Worm (Caenorhabditis elegans) whole organism, late embryonic: ENCODE results near the gene R12C12.10.

Experiments used
- C38D4.7 ChIP-seq: fragments of 200-800 bp; sonication (Bioruptor generic); optimal IDR thresholded peaks from 2 replicates; lab custom pipeline; 2018; ENCODE audit warnings: mild to moderate bottlenecking, missing genetic modification characterization, moderate library complexity, missing compliant biosample characterization
- T23F11.4 ChIP-seq: fragments of 200-800 bp; sonication (Bioruptor generic); optimal IDR thresholded peaks from 2 replicates; lab custom pipeline; 2018; ENCODE audit warnings: mild to moderate bottlenecking, missing genetic modification characterization, missing compliant biosample characterization
- Y22D7AL.16 ChIP-seq: sonication (generic microtip); optimal IDR thresholded peaks from 2 replicates; lab custom pipeline; 2016; ENCODE audit warnings: missing genetic modification characterization, missing compliant biosample characterization
- ama-1 ChIP-seq: fragments of 150-350 bp; optimal IDR thresholded peaks from 2 replicates; lab custom pipeline; 2014
- ceh-14 ChIP-seq: sonication (generic microtip); optimal IDR thresholded peaks from 2 replicates; lab custom pipeline; 2016; ENCODE audit warnings: missing genotype, missing genetic modification characterization, missing compliant biosample characterization
- ceh-18 ChIP-seq: sonication (generic microtip); optimal IDR thresholded peaks from 2 replicates; lab custom pipeline; 2016; ENCODE audit warnings: missing genetic modification characterization, missing compliant biosample characterization
- ceh-19 ChIP-seq: fragments of 200-800 bp; sonication (Bioruptor generic); optimal IDR thresholded peaks from 2 replicates; lab custom pipeline; 2018; ENCODE audit warnings: mild to moderate bottlenecking, missing genetic modification characterization, missing compliant biosample characterization
- ceh-2 ChIP-seq: sonication (generic microtip); optimal IDR thresholded peaks from 2 replicates; lab custom pipeline; 2016; ENCODE audit warnings: missing genotype, missing genetic modification characterization, missing compliant biosample characterization
- ceh-30 ChIP-seq: fragments of 150-350 bp; optimal IDR thresholded peaks from 2 replicates; lab custom pipeline; 2014; ENCODE audit warnings: missing biosample characterization, missing genetic modification characterization
- ceh-31 ChIP-seq: sonication (generic microtip); optimal IDR thresholded peaks from 2 replicates; lab custom pipeline; 2016; ENCODE audit warnings: missing genetic modification characterization, missing compliant biosample characterization
- che-1 ChIP-seq: sonication (generic microtip); optimal IDR thresholded peaks from 2 replicates; lab custom pipeline; 2016; ENCODE audit warnings: mild to moderate bottlenecking, missing genetic modification characterization, missing compliant biosample characterization
- elt-2 ChIP-seq: sonication (generic microtip); optimal IDR thresholded peaks from 2 replicates; lab custom pipeline; 2016; ENCODE audit warnings: missing genetic modification reagents, missing genetic modification characterization, missing compliant biosample characterization
- elt-4 ChIP-seq: sonication (generic microtip); optimal IDR thresholded peaks from 2 replicates; lab custom pipeline; 2016; ENCODE audit warnings: missing genetic modification characterization, missing compliant biosample characterization
- fkh-10 ChIP-seq: fragments of 150-350 bp; optimal IDR thresholded peaks from 2 replicates; lab custom pipeline; 2014; ENCODE audit warnings: missing biosample characterization, missing genetic modification reagents, missing genetic modification characterization
- fkh-6 ChIP-seq: sonication (generic microtip); optimal IDR thresholded peaks from 2 replicates; lab custom pipeline; 2016; ENCODE audit warnings: missing genetic modification characterization, missing compliant biosample characterization
- hlh-13 ChIP-seq: fragments of 200-800 bp; sonication (Bioruptor generic); optimal IDR thresholded peaks from 2 replicates; lab custom pipeline; 2018; ENCODE audit warnings: mild to moderate bottlenecking, missing genetic modification characterization, missing compliant biosample characterization
- hlh-15 ChIP-seq: sonication (generic microtip); optimal IDR thresholded peaks from 2 replicates; lab custom pipeline; 2016; ENCODE audit warnings: missing genetic modification characterization, missing compliant biosample characterization
- hlh-30 ChIP-seq: sonication (generic microtip); optimal IDR thresholded peaks from 2 replicates; lab custom pipeline; 2017; ENCODE audit warnings: antibody characterized with exemption, missing genetic modification characterization, missing compliant biosample characterization; ENCODE audit not compliant: insufficient read depth
- mec-3 ChIP-seq: sonication (generic microtip); optimal IDR thresholded peaks from 2 replicates; lab custom pipeline; 2016; ENCODE audit warnings: borderline replicate concordance, missing genetic modification characterization, missing compliant biosample characterization
- nhr-232 ChIP-seq: sonication (generic microtip); optimal IDR thresholded peaks from 2 replicates; lab custom pipeline; 2016; ENCODE audit warnings: missing genetic modification characterization, missing compliant biosample characterization
- odd-2 ChIP-seq: sonication (generic microtip); optimal IDR thresholded peaks from 2 replicates; lab custom pipeline; 2017; ENCODE audit warnings: antibody characterized with exemption, mild to moderate bottlenecking, missing genetic modification characterization, missing compliant biosample characterization
- pag-3 ChIP-seq: sonication (generic microtip); optimal IDR thresholded peaks from 2 replicates; lab custom pipeline; 2016; ENCODE audit warnings: missing compliant biosample characterization, missing genetic modification characterization, borderline replicate concordance
- pax-1 ChIP-seq: fragments of 150-350 bp; optimal IDR thresholded peaks from 2 replicates; lab custom pipeline; 2014; ENCODE audit warnings: missing biosample characterization, missing genetic modification characterization
- pha-2 ChIP-seq: sonication (generic microtip); optimal IDR thresholded peaks from 2 replicates; lab custom pipeline; 2017; ENCODE audit warnings: mild to moderate bottlenecking, missing genetic modification characterization, missing compliant biosample characterization
- pros-1 ChIP-seq: fragments of 150-350 bp; optimal IDR thresholded peaks from 2 replicates; lab custom pipeline; 2014; ENCODE audit warnings: missing biosample characterization, missing genetic modification reagents, missing genetic modification characterization
- rnt-1 ChIP-seq: sonication (generic microtip); optimal IDR thresholded peaks from 2 replicates; lab custom pipeline; 2016; ENCODE audit warnings: missing genetic modification characterization, missing compliant biosample characterization
- sox-2 ChIP-seq: fragments of 200-800 bp; sonication (Bioruptor generic); IDR thresholded peaks from 2 replicates; pipeline ENCODE4 v1.3.6; 2022; ENCODE audit warnings: missing genetic modification reagents, missing genetic modification characterization, missing compliant biosample characterization
- tbx-2 ChIP-seq: sonication (generic microtip); optimal IDR thresholded peaks from 2 replicates; lab custom pipeline; 2016; ENCODE audit warnings: missing genetic modification characterization, missing compliant biosample characterization
- unc-3 ChIP-seq, 2 experiments: fragments of 200-800 bp in 1 of 2; sonication (Bioruptor generic) in 1 of 2; sonication (generic microtip) in 1 of 2; conservative IDR thresholded peaks in 1 of 2; optimal IDR thresholded peaks in 1 of 2; 2 replicates each; pipeline versions ENCODE4 v1.3.6 to Lab custom; 2016 to 2022; ENCODE audit warnings: missing compliant biosample characterization in 2 of 2, missing genetic modification characterization in 2 of 2, missing genetic modification reagents in 1 of 2
- unc-42 ChIP-seq: sonication (generic microtip); optimal IDR thresholded peaks from 2 replicates; lab custom pipeline; 2016; ENCODE audit warnings: missing genotype, missing genetic modification characterization, missing compliant biosample characterization
- unc-55 ChIP-seq: sonication (generic microtip); optimal IDR thresholded peaks from 2 replicates; lab custom pipeline; 2017; ENCODE audit warnings: missing biosample characterization, missing genetic modification reagents, missing genetic modification characterization
- unc-86 ChIP-seq: sonication (generic microtip); optimal IDR thresholded peaks from 2 replicates; lab custom pipeline; 2016; ENCODE audit warnings: missing genetic modification characterization, missing compliant biosample characterization

Gene R12C12.10

DNA sequence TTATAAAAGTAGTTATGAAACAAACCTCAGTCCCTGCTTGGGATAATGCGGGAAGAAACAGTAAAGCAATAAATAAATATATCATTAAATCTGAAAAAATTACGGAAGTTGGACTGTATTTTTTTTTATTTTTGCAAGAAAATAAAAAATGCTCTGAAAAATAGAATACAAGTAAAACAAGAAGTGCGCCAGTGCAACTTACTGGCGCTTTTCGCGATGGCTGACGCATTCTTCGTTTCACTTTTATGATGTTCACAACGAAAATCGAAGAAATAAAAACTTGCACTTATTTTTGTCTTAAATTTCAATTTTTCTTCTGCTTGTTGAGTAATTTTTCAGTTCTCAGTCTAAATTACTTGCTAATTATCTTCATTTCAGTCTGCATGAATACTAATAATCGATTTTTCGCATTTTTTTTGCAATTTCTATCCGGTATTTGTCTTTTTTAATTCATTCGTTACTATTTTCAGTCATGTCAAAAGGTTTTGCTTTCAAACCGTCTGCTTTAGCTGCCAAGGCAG is 4.6 kb upstream of the R12C12.10 start, which contains the start of the genes R12C12.6 and ran-5 (continued):
- TF ChIP-seq ceh-19 = no peak
- TF ChIP-seq tbx-2 (tag; lab: Kevin White, UChicago) = peak; percentile 48
- TF ChIP-seq ceh-14 (tag; lab: Kevin White, UChicago) = no peak
- no peak for TF ChIP-seq mec-3

DNA sequence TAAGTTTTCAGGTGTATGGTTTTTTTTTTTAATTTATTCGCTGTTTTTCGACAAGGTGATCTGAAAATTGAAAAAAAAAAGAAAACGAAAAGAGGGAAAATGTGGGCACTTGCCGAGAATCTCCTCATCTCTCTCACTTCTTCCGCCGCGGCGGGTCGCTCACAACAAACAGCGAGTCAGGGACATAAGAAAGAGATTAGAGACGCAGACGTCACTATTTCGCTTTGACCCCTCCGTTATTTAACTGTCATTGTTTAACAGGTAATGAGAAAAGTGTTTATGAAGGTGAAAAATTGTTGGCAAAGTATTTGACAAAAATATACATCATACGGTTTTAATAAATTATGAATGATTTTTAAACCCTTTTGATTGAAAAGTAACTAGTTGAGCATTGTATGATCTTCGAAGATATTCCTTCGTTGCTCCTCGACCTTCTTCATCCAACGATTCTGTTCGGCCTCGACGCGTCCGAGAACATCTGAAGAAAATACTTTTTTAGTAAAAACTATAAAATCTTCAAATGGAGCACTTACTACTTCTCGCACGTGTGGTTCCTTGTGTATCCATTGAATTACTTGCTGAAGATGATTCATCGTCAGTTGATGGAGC is 3.1 kb upstream of the R12C12.10 start:
- peak; percentile 6 for TF ChIP-seq ceh-18 (tag; lab: Kevin White, UChicago)
- no peak for TF ChIP-seq che-1 (tag; lab: Kevin White, UChicago)

DNA sequence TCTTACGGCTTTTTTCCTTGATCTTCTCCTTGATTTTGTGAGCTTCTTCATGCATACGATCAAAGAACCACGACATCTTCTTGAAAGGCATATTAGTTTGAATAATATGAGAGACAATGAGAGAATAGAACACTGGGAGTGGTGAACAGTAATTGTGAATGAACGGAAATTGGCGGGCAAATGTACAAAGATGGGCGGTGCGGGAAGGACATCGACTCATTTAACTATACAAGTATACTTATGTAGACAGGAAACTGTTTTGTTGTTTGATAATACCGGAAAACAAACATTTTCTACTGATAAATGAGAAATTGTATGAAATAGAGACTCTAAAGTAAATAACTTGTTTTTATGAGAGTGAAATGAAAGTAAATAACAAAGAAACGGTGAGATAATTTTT is 2.0 kb upstream of the R12C12.10 start, which contains the start of gene R12C12.5:
R12C12.5 (minus strand) TSS at position 101 of the 400 bp plus-strand sequence.
- TF ChIP-seq sox-2 (no peak), Y22D7AL.16 (tag; lab: Kevin White, UChicago) (no peak), ceh-2 (tag; lab: Kevin White, UChicago) (no peak), tbx-2 (tag; lab: Kevin White, UChicago) (no peak), unc-86 (tag; lab: Kevin White, UChicago) (no peak), pha-2 (no peak), ceh-30 (tag; lab: Kevin White, UChicago) (no peak), fkh-6 (tag; lab: Kevin White, UChicago) (no peak), odd-2 (tag; lab: Kevin White, UChicago) (no peak), hlh-15 (tag; lab: Kevin White, UChicago) (no peak), fkh-10 (GFP tag; lab: Kevin White, UChicago) (no peak)

DNA sequence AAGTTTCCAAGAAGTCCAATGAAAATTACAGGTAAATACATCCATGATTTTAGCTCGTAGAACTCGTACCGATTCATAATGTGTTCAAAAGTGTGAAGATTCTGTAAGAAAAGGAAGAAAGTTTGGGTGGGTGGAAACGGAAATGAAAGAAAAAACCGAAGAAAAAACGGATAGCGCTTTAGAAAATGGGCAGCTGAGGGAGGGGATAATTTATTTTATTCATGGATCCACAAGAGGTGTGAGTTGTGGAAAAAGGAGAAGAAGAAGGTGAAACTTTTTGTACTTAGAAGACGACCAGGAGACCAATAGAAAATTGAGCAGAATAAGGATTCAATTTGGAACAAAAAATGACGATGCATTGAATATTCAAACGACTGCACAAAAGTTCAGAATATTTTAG is 12.0 kb downstream of the R12C12.10 start, which contains the start of gene frpr-16:
frpr-16 (minus strand) TSS at position 101 of the 400 bp plus-strand sequence.
- TF ChIP-seq unc-55 (GFP tag; lab: Kevin White, UChicago) (no peak), pag-3 (tag; lab: Kevin White, UChicago) (no peak), elt-4 (tag; lab: Kevin White, UChicago) (no peak), T23F11.4 (GFP tag; lab: Kevin White, UChicago) (no peak), unc-3 (GFP tag; conservative IDR thresholded peaks at IDR 0.05; lab: Robert Waterston, UW) (no peak), unc-3 (tag; optimal IDR thresholded peaks at IDR 0.05; lab: Kevin White, UChicago) (no peak), ceh-18 (tag; lab: Kevin White, UChicago) (no peak), pax-1 (tag; lab: Kevin White, UChicago) (no peak), ceh-30 (tag; lab: Kevin White, UChicago) (no peak), hlh-30 (no peak), ceh-31 (tag; lab: Kevin White, UChicago) (no peak), unc-42 (tag; lab: Kevin White, UChicago) (no peak), C38D4.7 (GFP tag; lab: Kevin White, UChicago) (no peak), pros-1 (tag; lab: Kevin White, UChicago) (no peak), tbx-2 (tag; lab: Kevin White, UChicago) (no peak), ama-1 (no peak), nhr-232 (no peak)

DNA sequence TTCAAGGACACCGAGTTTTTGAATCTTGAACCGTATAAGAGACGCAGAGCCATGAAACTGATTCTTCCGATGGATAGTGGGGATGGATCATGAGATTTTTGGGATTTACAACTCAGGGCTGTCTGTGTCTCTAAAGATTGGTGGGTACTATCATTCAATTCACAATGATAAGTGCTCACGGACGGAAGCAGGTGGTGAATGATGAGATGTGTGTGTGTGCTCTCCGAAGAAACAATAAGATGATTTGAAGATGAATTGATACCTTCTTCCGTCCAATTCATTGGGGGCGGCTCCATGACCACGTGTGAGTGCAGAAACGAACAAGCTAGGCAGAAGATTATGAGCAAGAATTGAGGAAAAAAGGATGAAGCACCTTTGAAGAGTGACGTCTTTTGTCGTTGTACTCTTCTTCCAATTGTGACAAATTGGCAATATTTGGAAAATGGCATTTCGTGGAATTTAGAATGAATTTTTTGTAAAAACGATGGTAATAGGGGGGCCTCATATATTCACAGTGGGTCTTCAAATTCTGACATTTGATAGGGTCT is 14.4 kb downstream of the R12C12.10 start:
- TF ChIP-seq elt-2 (tag; lab: Kevin White, UChicago) (no peak), unc-55 (GFP tag; lab: Kevin White, UChicago) (peak; percentile 66), hlh-13 (GFP tag; lab: Kevin White, UChicago) (no peak), rnt-1 (tag; lab: Kevin White, UChicago) (peak; percentile 55), ceh-18 (tag; lab: Kevin White, UChicago) (peak; percentile 59)
